Worm (Caenorhabditis elegans) whole organism, young adult: ENCODE data around the gene rdl-1.

ENCODE experiments used
- F22D6.2 ChIP-seq: sonication (generic microtip); optimal IDR thresholded peaks from 2 replicates; lab custom pipeline; 2016; ENCODE audit warnings: mild to moderate bottlenecking, missing genetic modification characterization, missing compliant biosample characterization
- F23B12.7 ChIP-seq: sonication (generic microtip); optimal IDR thresholded peaks from 2 replicates; lab custom pipeline; 2017; ENCODE audit warnings: missing genetic modification characterization, mild to moderate bottlenecking, missing compliant biosample characterization, antibody characterized with exemption, moderate library complexity; ENCODE audit not compliant: insufficient read depth
- F52B5.7 ChIP-seq: sonication (generic microtip); optimal IDR thresholded peaks from 2 replicates; lab custom pipeline; 2016; ENCODE audit warnings: mild to moderate bottlenecking, missing genetic modification characterization, missing compliant biosample characterization
- K12H6.12 ChIP-seq: fragments of 200-800 bp; sonication (Bioruptor generic); optimal IDR thresholded peaks from 2 replicates; lab custom pipeline; 2018; ENCODE audit warnings: mild to moderate bottlenecking, missing genetic modification characterization, missing compliant biosample characterization
- Y56A3A.18 ChIP-seq: fragments of 200-800 bp; sonication (Bioruptor generic); IDR thresholded peaks from 2 replicates; pipeline ENCODE4 v1.3.6; 2022; ENCODE audit warnings: missing genetic modification reagents, missing genetic modification characterization, missing compliant biosample characterization
- athp-1 ChIP-seq: sonication (generic microtip); optimal IDR thresholded peaks from 2 replicates; lab custom pipeline; 2017; ENCODE audit warnings: mild to moderate bottlenecking, missing genetic modification characterization, missing compliant biosample characterization
- attf-3 ChIP-seq: fragments of 200-800 bp; sonication (Bioruptor generic); conservative IDR thresholded peaks from 2 replicates; pipeline ENCODE4 v1.3.6; 2022; ENCODE audit warnings: missing genetic modification reagents, missing genetic modification characterization, missing compliant biosample characterization
- attf-6 ChIP-seq: fragments of 200-800 bp; sonication (Bioruptor generic); IDR thresholded peaks from 2 replicates; pipeline ENCODE4 v1.3.6; 2022; ENCODE audit warnings: missing genetic modification reagents, missing genetic modification characterization, missing compliant biosample characterization
- bed-1 ChIP-seq: fragments of 200-800 bp; sonication (Bioruptor generic); IDR thresholded peaks from 2 replicates; pipeline ENCODE4 v1.3.6; 2022; ENCODE audit warnings: missing genetic modification reagents, missing genetic modification characterization, missing compliant biosample characterization
- bed-2 ChIP-seq: fragments of 200-800 bp; sonication (Bioruptor generic); IDR thresholded peaks from 2 replicates; pipeline ENCODE4 v1.3.6; 2022; ENCODE audit warnings: missing genetic modification reagents, missing genetic modification characterization, missing compliant biosample characterization
- ceh-27 ChIP-seq: fragments of 200-800 bp; sonication (Bioruptor generic); optimal IDR thresholded peaks from 2 replicates; lab custom pipeline; 2018; ENCODE audit warnings: mild to moderate bottlenecking, missing genetic modification characterization, moderate library complexity, missing compliant biosample characterization
- ceh-91 ChIP-seq: fragments of 200-800 bp; sonication (Bioruptor generic); IDR thresholded peaks from 2 replicates; pipeline ENCODE4 v1.3.6; 2022; ENCODE audit warnings: missing genetic modification reagents, missing genetic modification characterization, missing compliant biosample characterization
- efl-1 ChIP-seq: fragments of 150-350 bp; optimal IDR thresholded peaks from 2 replicates; lab custom pipeline; 2014; ENCODE audit warnings: missing biosample characterization, missing genetic modification reagents, missing genetic modification characterization
- egl-18 ChIP-seq: fragments of 200-800 bp; sonication (Bioruptor generic); IDR thresholded peaks from 2 replicates; pipeline ENCODE4 v1.3.6; 2022; ENCODE audit warnings: missing genetic modification reagents, missing genetic modification characterization, missing compliant biosample characterization
- ekl-4 ChIP-seq: fragments of 200-800 bp; sonication (Bioruptor generic); IDR thresholded peaks from 2 replicates; pipeline ENCODE4 v1.3.6; 2022; ENCODE audit warnings: missing genetic modification reagents, missing genetic modification characterization, missing compliant biosample characterization
- him-1 ChIP-seq: sonication (generic microtip); optimal IDR thresholded peaks from 2 replicates; lab custom pipeline; 2016; ENCODE audit warnings: missing genotype, missing genetic modification reagents, missing genetic modification characterization, missing compliant biosample characterization
- hlh-12 ChIP-seq: sonication (generic microtip); optimal IDR thresholded peaks from 2 replicates; lab custom pipeline; 2016; ENCODE audit warnings: missing genetic modification characterization, missing compliant biosample characterization
- hlh-26 ChIP-seq: fragments of 200-800 bp; sonication (Bioruptor generic); conservative IDR thresholded peaks from 2 replicates; pipeline ENCODE4 v1.3.6; 2022; ENCODE audit warnings: missing genetic modification reagents, missing genetic modification characterization, missing compliant biosample characterization
- hsf-1 ChIP-seq: fragments of 200-800 bp; sonication (Bioruptor generic); IDR thresholded peaks from 2 replicates; pipeline ENCODE4 v1.3.6; 2022; ENCODE audit warnings: missing genetic modification reagents, missing genetic modification characterization, missing compliant biosample characterization
- lag-1 ChIP-seq: fragments of 200-800 bp; sonication (Bioruptor generic); IDR thresholded peaks from 2 replicates; pipeline ENCODE4 v1.3.6; 2022; ENCODE audit warnings: missing genetic modification reagents, missing genetic modification characterization, missing compliant biosample characterization
- let-607 ChIP-seq, 2 experiments: fragments of 200-800 bp in 1 of 2; sonication (Bioruptor generic) in 1 of 2; sonication (generic microtip) in 1 of 2; optimal IDR thresholded peaks; 2 replicates each; lab custom pipeline; 2016 to 2018; ENCODE audit warnings: mild to moderate bottlenecking in 2 of 2, missing compliant biosample characterization in 2 of 2, missing genetic modification characterization in 2 of 2, moderate library complexity in 2 of 2, missing genotype in 1 of 2
- lin-35 ChIP-seq, 3 experiments: fragments of 150-350 bp in 2 of 3; sonication (generic microtip) in 1 of 3; optimal IDR thresholded peaks; 2 replicates each; lab custom pipeline; 2014 to 2018; ENCODE audit warnings: missing biosample characterization in 3 of 3, missing genetic modification characterization in 3 of 3, missing genetic modification reagents in 3 of 3
- madf-3 ChIP-seq: fragments of 200-800 bp; sonication (Bioruptor generic); IDR thresholded peaks from 2 replicates; pipeline ENCODE4 v1.3.6; 2022; ENCODE audit warnings: missing genetic modification reagents, missing genetic modification characterization, missing compliant biosample characterization
- madf-6 ChIP-seq: fragments of 200-800 bp; sonication (Bioruptor generic); IDR thresholded peaks from 2 replicates; pipeline ENCODE4 v1.3.6; 2022; ENCODE audit warnings: missing genetic modification reagents, missing genetic modification characterization, missing compliant biosample characterization
- madf-8 ChIP-seq: fragments of 200-800 bp; sonication (Bioruptor generic); conservative IDR thresholded peaks from 2 replicates; pipeline ENCODE4 v1.3.6; 2022; ENCODE audit warnings: missing genetic modification reagents, missing genetic modification characterization, missing compliant biosample characterization
- mcd-1 ChIP-seq: fragments of 200-800 bp; sonication (Bioruptor generic); IDR thresholded peaks from 2 replicates; pipeline ENCODE4 v1.3.6; 2022; ENCODE audit warnings: missing genetic modification reagents, missing genetic modification characterization, missing compliant biosample characterization
- mel-28 ChIP-seq: sonication (generic microtip); optimal IDR thresholded peaks from 2 replicates; lab custom pipeline; 2016; ENCODE audit warnings: borderline replicate concordance, mild to moderate bottlenecking, missing genetic modification characterization, missing compliant biosample characterization
- nhr-120 ChIP-seq: fragments of 200-800 bp; sonication (Bioruptor generic); IDR thresholded peaks from 2 replicates; pipeline ENCODE4 v1.3.6; 2022; ENCODE audit warnings: missing genetic modification characterization, missing compliant biosample characterization
- nhr-27 ChIP-seq: fragments of 200-800 bp; sonication (Bioruptor generic); optimal IDR thresholded peaks from 2 replicates; lab custom pipeline; 2018; ENCODE audit warnings: mild to moderate bottlenecking, missing genetic modification characterization, moderate library complexity, missing compliant biosample characterization
- pha-4 ChIP-seq: fragments of 150-350 bp; sonication (generic microtip); optimal IDR thresholded peaks from 2 replicates; lab custom pipeline; 2014; ENCODE audit warnings: missing biosample characterization, missing genetic modification reagents, missing genetic modification characterization
- rec-8 ChIP-seq, 2 experiments: sonication (generic microtip); optimal IDR thresholded peaks; 2 replicates each; lab custom pipeline; 2016; ENCODE audit warnings: mild to moderate bottlenecking in 2 of 2, missing genetic modification characterization in 2 of 2, missing genetic modification reagents in 2 of 2, missing genotype in 2 of 2, missing biosample characterization in 1 of 2, missing compliant biosample characterization in 1 of 2, moderate library complexity in 1 of 2
- rpc-1 ChIP-seq, 2 experiments: fragments of 150-350 bp in 1 of 2; sonication (generic microtip) in 1 of 2; optimal IDR thresholded peaks; 2 replicates each; lab custom pipeline; 2014 to 2018; ENCODE audit warnings: missing biosample characterization in 1 of 2, missing genetic modification characterization in 1 of 2, missing genetic modification reagents in 1 of 2, missing genotype in 1 of 2
- sea-2 ChIP-seq: fragments of 200-800 bp; sonication (Bioruptor generic); IDR thresholded peaks from 2 replicates; pipeline ENCODE4 v1.3.6; 2022; ENCODE audit warnings: missing genetic modification characterization, missing compliant biosample characterization
- somi-1 ChIP-seq: fragments of 200-800 bp; sonication (Bioruptor generic); optimal IDR thresholded peaks from 2 replicates; lab custom pipeline; 2018; ENCODE audit warnings: mild to moderate bottlenecking, missing genetic modification characterization, missing compliant biosample characterization
- ztf-18 ChIP-seq: sonication (generic microtip); optimal IDR thresholded peaks from 2 replicates; lab custom pipeline; 2016; ENCODE audit warnings: missing genotype, mild to moderate bottlenecking, missing genetic modification characterization, missing compliant biosample characterization
- ztf-25 ChIP-seq: fragments of 200-800 bp; sonication (Bioruptor generic); IDR thresholded peaks from 2 replicates; pipeline ENCODE4 v1.3.6; 2022; ENCODE audit warnings: missing genetic modification reagents, missing genetic modification characterization, missing compliant biosample characterization
- ztf-26 ChIP-seq: sonication (generic microtip); optimal IDR thresholded peaks from 2 replicates; lab custom pipeline; 2017; ENCODE audit warnings: missing genetic modification characterization, missing compliant biosample characterization
- ztf-28 ChIP-seq: fragments of 200-800 bp; sonication (Bioruptor generic); IDR thresholded peaks from 2 replicates; pipeline ENCODE4 v1.3.6; 2022; ENCODE audit warnings: missing genetic modification reagents, missing genetic modification characterization, missing compliant biosample characterization

Gene rdl-1

ce11 chrIV:7812709-7813108 lies 42.6 kb upstream of the rdl-1 start, which contains the start of gene zgpa-1:
zgpa-1 (minus strand) TSS chrIV:7812809.
- TF ChIP-seq egl-18 (GFP tag; lab: Robert Waterston, UW) (no peak), mcd-1 (GFP tag; lab: Robert Waterston, UW) (no peak), F23B12.7 (tag; lab: Kevin White, UChicago) (no peak), ztf-25 (GFP tag; lab: Robert Waterston, UW) (no peak), ekl-4 (GFP tag; lab: Robert Waterston, UW) (no peak), nhr-27 (tag; lab: Kevin White, UChicago) (no peak), lag-1 (no peak), ceh-91 (GFP tag; lab: Robert Waterston, UW) (no peak), let-607 (tag; optimal IDR thresholded peaks at IDR 0.05; lab: Kevin White, UChicago) (no peak), athp-1 (tag; lab: Kevin White, UChicago) (no peak), hlh-26 (GFP tag; lab: Robert Waterston, UW) (no peak), bed-1 (GFP tag; lab: Robert Waterston, UW) (no peak), him-1 (tag; lab: Kevin White, UChicago) (no peak), K12H6.12 (no peak), F52B5.7 (no peak), efl-1 (GFP tag; lab: Kevin White, UChicago) (no peak), F22D6.2 (no peak), hlh-12 (no peak), lin-35 (GFP tag; optimal IDR thresholded peaks at IDR 0.05; lab: Kevin White, UChicago) (no peak)

- TF ChIP-seq ceh-27 (GFP tag; lab: Kevin White, UChicago) (no peak), bed-2 (GFP tag; lab: Robert Waterston, UW) (no peak), pha-4 (tag; lab: Kevin White, UChicago) (no peak), ztf-28 (GFP tag; lab: Robert Waterston, UW) (no peak), ceh-91 (GFP tag; lab: Robert Waterston, UW) (no peak), nhr-120 (GFP tag; lab: Robert Waterston, UW) (no peak), rpc-1 (optimal IDR thresholded peaks at IDR 0.05; lab: Kevin White, UChicago) (no peak), rpc-1 (tag; optimal IDR thresholded peaks at IDR 0.05; lab: Kevin White, UChicago) (no peak)
- TF ChIP-seq, all 124 proteins: peak for 0
Measured at ce11 chrIV:7808583-7808982, 38.5 kb upstream of the rdl-1 start, which contains the start of gene C33H5.1. C33H5.1 (plus strand) TSS chrIV:7808912.

- TF ChIP-seq attf-6 (no peak), attf-3 (GFP tag; lab: Robert Waterston, UW) (no peak), madf-6 (GFP tag; lab: Robert Waterston, UW) (no peak), madf-8 (GFP tag; lab: Robert Waterston, UW) (no peak), madf-3 (GFP tag; lab: Robert Waterston, UW) (no peak), ztf-26 (tag; lab: Kevin White, UChicago) (no peak), rec-8 (tag; optimal IDR thresholded peaks at IDR 0.05; lab: Kevin White, UChicago) (no peak), mel-28 (tag; lab: Kevin White, UChicago) (no peak), Y56A3A.18 (GFP tag; lab: Robert Waterston, UW) (no peak), sea-2 (GFP tag; lab: Robert Waterston, UW) (no peak), hsf-1 (GFP tag; lab: Robert Waterston, UW) (no peak), ceh-27 (GFP tag; lab: Kevin White, UChicago) (no peak), hlh-26 (GFP tag; lab: Robert Waterston, UW) (no peak), somi-1 (no peak), ztf-18 (tag; lab: Kevin White, UChicago) (no peak)
Measured at ce11 chrIV:7804740-7805139, 34.7 kb upstream of the rdl-1 start, which contains the start of gene C33H5.2. C33H5.2 (plus strand) TSS chrIV:7805040.
